Worm (Caenorhabditis elegans) whole organism, L4 larva: ENCODE data around the gene nhr-268.
A peak's percentile ranks its signal among the peaks of the same experiment; 100 is the strongest.

Source experiments
- F26F4.8 ChIP-seq: fragments of 200-800 bp; sonication (Bioruptor generic); conservative IDR thresholded peaks from 2 replicates; pipeline ENCODE4 v1.3.6; 2022; ENCODE audit warnings: missing genetic modification characterization, missing compliant biosample characterization
- F44E2.7 ChIP-seq: fragments of 200-800 bp; sonication (Bioruptor generic); IDR thresholded peaks from 2 replicates; pipeline ENCODE4 v2.1.2; 2022; ENCODE audit warnings: missing genetic modification characterization, missing compliant biosample characterization
- T20F7.1 ChIP-seq: fragments of 200-800 bp; sonication (Bioruptor generic); optimal IDR thresholded peaks from 2 replicates; lab custom pipeline; 2018; ENCODE audit warnings: mild to moderate bottlenecking, missing genetic modification characterization, missing compliant biosample characterization
- Y105C5A.15 ChIP-seq: fragments of 200-800 bp; sonication (Bioruptor generic); IDR thresholded peaks from 2 replicates; pipeline ENCODE4 v1.3.6; 2022; ENCODE audit warnings: missing genetic modification characterization, missing compliant biosample characterization
- Y5F2A.4 ChIP-seq: fragments of 200-800 bp; sonication (Bioruptor generic); optimal IDR thresholded peaks from 2 replicates; lab custom pipeline; 2018; ENCODE audit warnings: mild to moderate bottlenecking, missing genetic modification characterization, missing compliant biosample characterization
- Y75B8A.6 ChIP-seq: fragments of 200-800 bp; sonication (Bioruptor generic); IDR thresholded peaks from 2 replicates; pipeline ENCODE4 v1.3.6; 2022; ENCODE audit warnings: missing genetic modification reagents, missing genetic modification characterization, missing compliant biosample characterization
- ZK337.2 ChIP-seq: fragments of 200-800 bp; sonication (Bioruptor generic); IDR thresholded peaks from 2 replicates; pipeline ENCODE4 v1.3.6; 2022; ENCODE audit warnings: missing genetic modification reagents, missing genetic modification characterization, missing compliant biosample characterization
- aha-1 ChIP-seq: fragments of 150-350 bp; peaks from one replicate; lab custom pipeline; 2014; ENCODE audit warnings: missing biosample characterization, missing genetic modification characterization
- ama-1 ChIP-seq: fragments of 150-350 bp; optimal IDR thresholded peaks from 2 replicates; lab custom pipeline; 2014; ENCODE audit warnings: inconsistent platforms, mixed read lengths
- ceh-28 ChIP-seq: fragments of 150-350 bp; optimal IDR thresholded peaks from 2 replicates; lab custom pipeline; 2014; ENCODE audit warnings: missing biosample characterization, missing genetic modification reagents, missing genetic modification characterization
- ceh-32 ChIP-seq: sonication (generic microtip); optimal IDR thresholded peaks from 2 replicates; lab custom pipeline; 2016; ENCODE audit warnings: mild to moderate bottlenecking, missing genetic modification characterization, missing compliant biosample characterization; ENCODE audit not compliant: poor library complexity
- ceh-44 ChIP-seq: fragments of 200-800 bp; sonication (Bioruptor generic); IDR thresholded peaks from 2 replicates; pipeline ENCODE4 v1.3.6; 2022; ENCODE audit warnings: missing genetic modification reagents, missing genetic modification characterization, missing compliant biosample characterization
- ceh-62 ChIP-seq: sonication (generic microtip); optimal IDR thresholded peaks from 2 replicates; lab custom pipeline; 2017; ENCODE audit warnings: missing biosample characterization, missing genetic modification characterization
- ces-1 ChIP-seq: fragments of 150-350 bp; sonication (generic microtip); optimal IDR thresholded peaks from 4 replicates; lab custom pipeline; 2014; ENCODE audit warnings: missing biosample characterization, missing genetic modification reagents, missing genetic modification characterization
- ctbp-1 ChIP-seq: fragments of 200-800 bp; sonication (Bioruptor generic); IDR thresholded peaks from 2 replicates; pipeline ENCODE4 v1.3.6; 2022; ENCODE audit warnings: missing genetic modification reagents, missing genetic modification characterization, missing compliant biosample characterization
- daf-12 ChIP-seq: fragments of 150-350 bp; optimal IDR thresholded peaks from 2 replicates; lab custom pipeline; 2014; ENCODE audit warnings: missing biosample characterization, missing genetic modification reagents, missing genetic modification characterization
- dmd-6 ChIP-seq: fragments of 200-800 bp; sonication (Bioruptor generic); IDR thresholded peaks from 2 replicates; pipeline ENCODE4 v1.3.6; 2022; ENCODE audit warnings: missing genetic modification reagents, missing genetic modification characterization, missing compliant biosample characterization
- dmd-8 ChIP-seq: fragments of 200-800 bp; sonication (Bioruptor generic); IDR thresholded peaks from 2 replicates; pipeline ENCODE4 v1.3.6; 2022; ENCODE audit warnings: missing genetic modification characterization, missing compliant biosample characterization
- dve-1 ChIP-seq: sonication (generic microtip); optimal IDR thresholded peaks from 2 replicates; lab custom pipeline; 2017; ENCODE audit warnings: antibody characterized with exemption, mild to moderate bottlenecking, missing genetic modification characterization, missing compliant biosample characterization; ENCODE audit not compliant: insufficient read depth
- fkh-10 ChIP-seq: fragments of 150-350 bp; optimal IDR thresholded peaks from 2 replicates; lab custom pipeline; 2014; ENCODE audit warnings: missing biosample characterization, missing genetic modification reagents, missing genetic modification characterization
- gei-8 ChIP-seq: fragments of 200-800 bp; sonication (Bioruptor generic); optimal IDR thresholded peaks from 2 replicates; lab custom pipeline; 2018; ENCODE audit warnings: mild to moderate bottlenecking, missing genetic modification characterization, missing compliant biosample characterization
- hif-1 ChIP-seq, 2 experiments: sonication (generic microtip); optimal IDR thresholded peaks; 2 replicates each; lab custom pipeline; 2016 to 2017; ENCODE audit warnings: missing compliant biosample characterization in 2 of 2, missing genetic modification characterization in 2 of 2, missing genetic modification reagents in 2 of 2, missing genotype in 2 of 2, mild to moderate bottlenecking in 1 of 2
- hlh-11 ChIP-seq: fragments of 200-800 bp; sonication (Bioruptor generic); optimal IDR thresholded peaks from 2 replicates; lab custom pipeline; 2018; ENCODE audit warnings: mild to moderate bottlenecking, missing genetic modification characterization, missing compliant biosample characterization
- hlh-30 ChIP-seq: sonication (generic microtip); optimal IDR thresholded peaks from 2 replicates; lab custom pipeline; 2017; ENCODE audit warnings: antibody characterized with exemption, mild to moderate bottlenecking, missing genetic modification characterization, missing compliant biosample characterization; ENCODE audit not compliant: insufficient read depth
- jun-1 ChIP-seq: fragments of 150-350 bp; optimal IDR thresholded peaks from 2 replicates; lab custom pipeline; 2014; ENCODE audit warnings: missing biosample characterization, missing genetic modification reagents, missing genetic modification characterization
- lin-1 ChIP-seq: fragments of 200-800 bp; sonication (Bioruptor generic); IDR thresholded peaks from 2 replicates; pipeline ENCODE4 v1.3.6; 2022; ENCODE audit warnings: missing genetic modification reagents, missing genetic modification characterization, missing compliant biosample characterization
- lin-39 ChIP-seq: fragments of 150-350 bp; optimal IDR thresholded peaks from 2 replicates; lab custom pipeline; 2014; ENCODE audit warnings: missing biosample characterization, missing genetic modification reagents, missing genetic modification characterization
- lir-3 ChIP-seq: sonication (generic microtip); optimal IDR thresholded peaks from 2 replicates; lab custom pipeline; 2016; ENCODE audit warnings: mild to moderate bottlenecking, missing genetic modification characterization, missing compliant biosample characterization
- lsy-2 ChIP-seq, 2 experiments: fragments of 150-350 bp in 1 of 2; sonication (generic microtip) in 1 of 2; optimal IDR thresholded peaks; 2 replicates each; lab custom pipeline; 2014 to 2017; ENCODE audit warnings: missing biosample characterization in 2 of 2, missing genetic modification characterization in 2 of 2
- mdl-1 ChIP-seq, 2 experiments: fragments of 150-350 bp in 1 of 2; sonication (generic microtip) in 1 of 2; optimal IDR thresholded peaks; 2 replicates each; lab custom pipeline; 2014 to 2017; ENCODE audit warnings: missing biosample characterization in 2 of 2, missing genetic modification characterization in 2 of 2
- mdt-29 ChIP-seq: fragments of 200-800 bp; sonication (Bioruptor generic); IDR thresholded peaks from 2 replicates; pipeline ENCODE4 v1.3.6; 2022; ENCODE audit warnings: missing genetic modification reagents, missing genetic modification characterization, missing compliant biosample characterization
- mep-1 ChIP-seq: fragments of 150-350 bp; sonication (generic microtip); optimal IDR thresholded peaks from 3 replicates; lab custom pipeline; 2014; ENCODE audit warnings: missing biosample characterization, missing genetic modification characterization
- mes-2 ChIP-seq: sonication (generic microtip); optimal IDR thresholded peaks from 2 replicates; lab custom pipeline; 2016; ENCODE audit warnings: missing genotype, mild to moderate bottlenecking, missing genetic modification characterization, missing compliant biosample characterization; ENCODE audit not compliant: poor library complexity, severe bottlenecking
- mxl-2 ChIP-seq: fragments of 200-800 bp; sonication (Bioruptor generic); conservative IDR thresholded peaks from 2 replicates; pipeline ENCODE4 v1.3.6; 2022; ENCODE audit warnings: missing genetic modification reagents, missing genetic modification characterization, missing compliant biosample characterization
- mxl-3 ChIP-seq: fragments of 200-800 bp; sonication (Bioruptor generic); optimal IDR thresholded peaks from 2 replicates; lab custom pipeline; 2018; ENCODE audit warnings: mild to moderate bottlenecking, missing genetic modification characterization, missing compliant biosample characterization
- nhr-25 ChIP-seq: sonication (generic microtip); optimal IDR thresholded peaks from 2 replicates; lab custom pipeline; 2017; ENCODE audit warnings: missing genetic modification characterization, mild to moderate bottlenecking, missing compliant biosample characterization, antibody characterized with exemption, moderate library complexity, borderline replicate concordance; ENCODE audit not compliant: insufficient read depth
- nhr-28 ChIP-seq: fragments of 150-350 bp; optimal IDR thresholded peaks from 2 replicates; lab custom pipeline; 2014; ENCODE audit warnings: missing biosample characterization, missing genetic modification characterization
- nhr-6 ChIP-seq: fragments of 150-350 bp; optimal IDR thresholded peaks from 2 replicates; lab custom pipeline; 2014; ENCODE audit warnings: missing biosample characterization, missing genetic modification characterization
- nhr-76 ChIP-seq: fragments of 150-350 bp; optimal IDR thresholded peaks from 2 replicates; lab custom pipeline; 2014; ENCODE audit warnings: missing biosample characterization, missing genetic modification characterization
- pqm-1 ChIP-seq: sonication (generic microtip); optimal IDR thresholded peaks from 2 replicates; lab custom pipeline; 2017; ENCODE audit warnings: missing biosample characterization, missing genetic modification characterization
- rbr-2 ChIP-seq: sonication (generic microtip); optimal IDR thresholded peaks from 2 replicates; lab custom pipeline; 2016; ENCODE audit warnings: missing genotype, missing genetic modification characterization, missing compliant biosample characterization
- snpc-4 ChIP-seq: fragments of 150-350 bp; optimal IDR thresholded peaks from 2 replicates; lab custom pipeline; 2014; ENCODE audit warnings: missing biosample characterization, missing genetic modification characterization
- tra-1 ChIP-seq: fragments of 200-800 bp; sonication (Bioruptor generic); IDR thresholded peaks from 2 replicates; pipeline ENCODE4 v1.3.6; 2022; ENCODE audit warnings: missing genetic modification reagents, missing genetic modification characterization, missing compliant biosample characterization
- unc-130 ChIP-seq: sonication (generic microtip); optimal IDR thresholded peaks from 2 replicates; lab custom pipeline; 2016; ENCODE audit warnings: missing genetic modification reagents, missing genetic modification characterization, missing compliant biosample characterization
- unc-39 ChIP-seq: sonication (generic microtip); optimal IDR thresholded peaks from 2 replicates; lab custom pipeline; 2017; ENCODE audit warnings: missing biosample characterization, missing genetic modification characterization
- unc-62 ChIP-seq, 3 experiments: fragments of 150-350 bp in 1 of 3; sonication (generic microtip); optimal IDR thresholded peaks in 2 of 3; peaks in 1 of 3; 1 replicate in 1 of 3; 2 replicates in 2 of 3; lab custom pipeline; 2014 to 2017; ENCODE audit warnings: missing biosample characterization in 3 of 3, missing genetic modification characterization in 3 of 3, missing genetic modification reagents in 3 of 3, missing genotype in 1 of 3
- vab-7 ChIP-seq: fragments of 200-800 bp; sonication (Bioruptor generic); IDR thresholded peaks from 2 replicates; pipeline ENCODE4 v1.3.6; 2022; ENCODE audit warnings: missing genetic modification reagents, missing genetic modification characterization, missing compliant biosample characterization
- zfp-2 ChIP-seq: sonication (generic microtip); optimal IDR thresholded peaks from 2 replicates; lab custom pipeline; 2016; ENCODE audit warnings: mild to moderate bottlenecking, missing genetic modification characterization, missing compliant biosample characterization
- zfp-3 ChIP-seq: fragments of 200-800 bp; sonication (Bioruptor generic); conservative IDR thresholded peaks from 2 replicates; pipeline ENCODE4 v1.3.6; 2022; ENCODE audit warnings: missing genetic modification reagents, missing genetic modification characterization, missing compliant biosample characterization
- zip-2 ChIP-seq: fragments of 150-350 bp; optimal IDR thresholded peaks from 2 replicates; lab custom pipeline; 2014; ENCODE audit warnings: missing biosample characterization, missing genetic modification characterization

nhr-268 gene

ce11 chrV:15664053-15664661 lies 25.9 kb upstream of the nhr-268 start:
- TF ChIP-seq ama-1 (lab: Kevin White, UChicago) (no peak), mxl-2 (GFP tag; lab: Robert Waterston, UW) (no peak), unc-130 (GFP tag; lab: Kevin White, UChicago) (no peak), fkh-10 (GFP tag; lab: Kevin White, UChicago) (no peak), hlh-11 (tag; lab: Kevin White, UChicago) (peak; percentile 71), T20F7.1 (peak; percentile 38), ceh-32 (tag; lab: Kevin White, UChicago) (no peak), mdt-29 (no peak), unc-39 (tag; lab: Kevin White, UChicago) (no peak), dve-1 (tag; lab: Kevin White, UChicago) (peak; percentile 92), rbr-2 (tag; lab: Kevin White, UChicago) (no peak), mdl-1 (tag; optimal IDR thresholded peaks at IDR 0.05; lab: Kevin White, UChicago) (peak in 1 of 2 experiments; percentile 36), lin-39 (tag; lab: Kevin White, UChicago) (no peak), mep-1 (peak; percentile 55), lir-3 (tag; lab: Kevin White, UChicago) (no peak), vab-7 (no peak), Y105C5A.15 (GFP tag; lab: Robert Waterston, UW) (no peak), Y5F2A.4 (no peak), nhr-76 (tag; lab: Kevin White, UChicago) (no peak), ceh-28 (tag; lab: Kevin White, UChicago) (no peak), Y75B8A.6 (GFP tag; lab: Robert Waterston, UW) (no peak), nhr-6 (peak; percentile 41), jun-1 (tag; lab: Kevin White, UChicago) (no peak), nhr-28 (tag; lab: Kevin White, UChicago) (peak; percentile 96), daf-12 (tag; lab: Kevin White, UChicago) (no peak), gei-8 (GFP tag; lab: Kevin White, UChicago) (no peak), ctbp-1 (GFP tag; lab: Robert Waterston, UW) (0 out of 2 replicates have a peak, but pooled peaks have one; percentile 40), aha-1 (tag; lab: Kevin White, UChicago) (no peak), unc-62 (GFP tag; optimal IDR thresholded peaks at IDR 0.05 in 1 of 2; lab: Kevin White, UChicago) (no peak), unc-62 (tag; optimal IDR thresholded peaks at IDR 0.05; lab: Kevin White, UChicago) (no peak), F26F4.8 (GFP tag; lab: Robert Waterston, UW) (no peak), nhr-25 (tag; lab: Kevin White, UChicago) (no peak), mes-2 (tag; lab: Kevin White, UChicago) (peak; percentile 42), zip-2 (tag; lab: Kevin White, UChicago) (no peak), tra-1 (no peak), hif-1 (tag; optimal IDR thresholded peaks at IDR 0.05; lab: Kevin White, UChicago) (peak in 1 of 2 experiments; percentile 26), lsy-2 (tag; optimal IDR thresholded peaks at IDR 0.05; lab: Kevin White, UChicago) (peak in 1 of 2 experiments; percentile 42), ZK337.2 (no peak), dmd-8 (GFP tag; lab: Robert Waterston, UW) (no peak), ces-1 (GFP tag; lab: Kevin White, UChicago) (no peak), mxl-3 (GFP tag; lab: Kevin White, UChicago) (peak; percentile 44), ceh-62 (tag; lab: Kevin White, UChicago) (no peak), pqm-1 (tag; lab: Kevin White, UChicago) (peak; percentile 1), snpc-4 (tag; lab: Kevin White, UChicago) (no peak), hlh-30 (tag; lab: Kevin White, UChicago) (peak; percentile 73), zfp-2 (tag; lab: Kevin White, UChicago) (no peak), lin-1 (GFP tag; lab: Robert Waterston, UW) (no peak), F44E2.7 (no peak), zfp-3 (no peak), dmd-6 (GFP tag; lab: Robert Waterston, UW) (peak; percentile 55), ceh-44 (GFP tag; lab: Robert Waterston, UW) (no peak)
